Fruit fly (Drosophila melanogaster) whole organism, embryonic: ENCODE results near the gene CG5850.
A peak's percentile ranks its signal among the peaks of the same experiment; 100 is the strongest.

Experiments
- Blimp-1 ChIP-seq: fragments of 200-800 bp; sonication (Bioruptor generic); optimal IDR thresholded peaks from 3 replicates; lab custom pipeline; 2018; ENCODE audit warnings: missing biosample characterization, missing genetic modification characterization, mild to moderate bottlenecking, moderate library complexity, missing genetic modification reagents
- CG1024 ChIP-seq: fragments of 200-800 bp; sonication (Bioruptor generic); IDR thresholded peaks from 2 replicates; pipeline ENCODE4 v1.3.6; 2022; ENCODE audit warnings: missing biosample characterization, missing genetic modification characterization
- CG10979 ChIP-seq: fragments of 200-800 bp; sonication (Bioruptor generic); optimal IDR thresholded peaks from 2 replicates; lab custom pipeline; 2018; ENCODE audit warnings: missing biosample characterization, mild to moderate bottlenecking, missing genetic modification characterization, moderate library complexity
- CG12769 ChIP-seq: fragments of 200-800 bp; sonication (Bioruptor generic); optimal IDR thresholded peaks from 2 replicates; lab custom pipeline; 2019; ENCODE audit warnings: missing biosample characterization, mild to moderate bottlenecking, missing genetic modification characterization, moderate library complexity
- CG15011 ChIP-seq: fragments of 200-800 bp; sonication (Bioruptor generic); optimal IDR thresholded peaks from 3 replicates; lab custom pipeline; 2018; ENCODE audit warnings: missing biosample characterization, mild to moderate bottlenecking, missing genetic modification characterization
- CG15696 ChIP-seq: fragments of 200-800 bp; sonication (Bioruptor generic); optimal IDR thresholded peaks from 2 replicates; lab custom pipeline; 2019; ENCODE audit warnings: missing biosample characterization, mild to moderate bottlenecking, missing genetic modification characterization, moderate library complexity
- CG17802 ChIP-seq: fragments of 200-800 bp; sonication (Bioruptor generic); optimal IDR thresholded peaks from 2 replicates; lab custom pipeline; 2018; ENCODE audit warnings: missing biosample characterization, mild to moderate bottlenecking, missing genetic modification characterization, moderate library complexity
- CG18011 ChIP-seq: fragments of 200-800 bp; sonication (Bioruptor generic); optimal IDR thresholded peaks from 2 replicates; lab custom pipeline; 2017; ENCODE audit warnings: missing biosample characterization, missing genetic modification characterization, mild to moderate bottlenecking, moderate library complexity, missing genotype
- CG18764 ChIP-seq: fragments of 200-800 bp; sonication (Bioruptor generic); optimal IDR thresholded peaks from 3 replicates; lab custom pipeline; 2016; ENCODE audit warnings: missing biosample characterization, missing genetic modification characterization
- CG30431 ChIP-seq: fragments of 200-800 bp; sonication (Bioruptor generic); optimal IDR thresholded peaks from 2 replicates; lab custom pipeline; 2017; ENCODE audit warnings: missing biosample characterization, missing genetic modification characterization
- CG31224 ChIP-seq: fragments of 200-800 bp; sonication (Bioruptor generic); IDR thresholded peaks from 2 replicates; pipeline ENCODE4 v1.3.6; 2022; ENCODE audit warnings: missing biosample characterization, missing genetic modification characterization
- CG31388 ChIP-seq: fragments of 200-800 bp; sonication (Bioruptor generic); optimal IDR thresholded peaks from 2 replicates; lab custom pipeline; 2016; ENCODE audit warnings: missing biosample characterization, missing genetic modification characterization
- CG31441 ChIP-seq: fragments of 200-800 bp; sonication (Bioruptor generic); IDR thresholded peaks from 2 replicates; pipeline ENCODE4 v1.3.6; 2022; ENCODE audit warnings: missing biosample characterization, missing genetic modification characterization
- CG34376 ChIP-seq: fragments of 200-800 bp; sonication (Bioruptor generic); optimal IDR thresholded peaks from 2 replicates; lab custom pipeline; 2018; ENCODE audit warnings: missing biosample characterization, mild to moderate bottlenecking, missing genetic modification characterization
- CG34422 ChIP-seq: fragments of 200-800 bp; sonication (Bioruptor generic); IDR thresholded peaks from 3 replicates; pipeline ENCODE4 v1.3.6; 2022; ENCODE audit warnings: missing biosample characterization, missing genetic modification characterization
- CG4617 ChIP-seq: fragments of 200-800 bp; sonication (Bioruptor generic); optimal IDR thresholded peaks from 3 replicates; lab custom pipeline; 2016; ENCODE audit warnings: missing biosample characterization, missing genetic modification characterization, borderline replicate concordance
- CG4707 ChIP-seq: fragments of 200-800 bp; sonication (Bioruptor generic); optimal IDR thresholded peaks from 2 replicates; lab custom pipeline; 2018; ENCODE audit warnings: missing biosample characterization, mild to moderate bottlenecking, missing genetic modification characterization, moderate library complexity
- CG5180 ChIP-seq: fragments of 200-800 bp; sonication (Bioruptor generic); optimal IDR thresholded peaks from 3 replicates; lab custom pipeline; 2017; ENCODE audit warnings: missing biosample characterization, missing genetic modification characterization, mild to moderate bottlenecking, moderate library complexity, missing genetic modification reagents
- CG6654 ChIP-seq: fragments of 200-800 bp; sonication (Bioruptor generic); optimal IDR thresholded peaks from 2 replicates; lab custom pipeline; 2017; ENCODE audit warnings: missing biosample characterization, mild to moderate bottlenecking, missing genetic modification characterization
- CG7786 ChIP-seq: fragments of 200-800 bp; sonication (Bioruptor generic); optimal IDR thresholded peaks from 2 replicates; lab custom pipeline; 2016; ENCODE audit warnings: missing biosample characterization, missing genetic modification characterization
- CG8478 ChIP-seq: fragments of >200 bp; optimal IDR thresholded peaks from 2 replicates; lab custom pipeline; 2018
- CG9797 ChIP-seq: fragments of 200-800 bp; sonication (Bioruptor generic); optimal IDR thresholded peaks from 3 replicates; lab custom pipeline; 2018; ENCODE audit warnings: missing biosample characterization, mild to moderate bottlenecking, missing genetic modification characterization
- Dbx ChIP-seq: fragments of 200-800 bp; sonication (Bioruptor generic); IDR thresholded peaks from 3 replicates; pipeline ENCODE4 v1.3.6; 2022; ENCODE audit warnings: missing biosample characterization, missing genetic modification characterization
- Doc3 ChIP-seq: fragments of 200-800 bp; sonication (Bioruptor generic); IDR thresholded peaks from 3 replicates; pipeline ENCODE4 v1.3.6; 2022; ENCODE audit warnings: missing biosample characterization, missing genetic modification characterization; ENCODE audit not compliant: partially characterized antibody
- Fer2 ChIP-seq: fragments of 200-800 bp; sonication (Bioruptor generic); optimal IDR thresholded peaks from 2 replicates; lab custom pipeline; 2018; ENCODE audit warnings: missing biosample characterization, mild to moderate bottlenecking, missing genetic modification characterization, moderate library complexity
- H15 ChIP-seq: fragments of 200-800 bp; sonication (Bioruptor generic); IDR thresholded peaks from 3 replicates; pipeline ENCODE4 v1.3.6; 2022; ENCODE audit warnings: missing biosample characterization, missing genetic modification characterization
- Max ChIP-seq: fragments of 200-800 bp; sonication (Bioruptor generic); optimal IDR thresholded peaks from 2 replicates; lab custom pipeline; 2016; ENCODE audit warnings: missing biosample characterization, mild to moderate bottlenecking, missing genetic modification characterization
- Med ChIP-seq: fragments of 200-800 bp; sonication (Bioruptor generic); peaks from one replicate; lab custom pipeline; 2016; ENCODE audit warnings: missing biosample characterization, missing genetic modification characterization, mild to moderate bottlenecking, inconsistent platforms, moderate library complexity
- Optix ChIP-seq: fragments of 200-800 bp; sonication (Bioruptor generic); IDR thresholded peaks from 3 replicates; pipeline ENCODE4 v1.3.6; 2022; ENCODE audit warnings: missing biosample characterization, missing genetic modification characterization
- abd-A ChIP-seq: fragments of 200-800 bp; sonication (Bioruptor generic); optimal IDR thresholded peaks from 3 replicates; lab custom pipeline; 2019; ENCODE audit warnings: missing biosample characterization, mild to moderate bottlenecking, missing genetic modification characterization, moderate library complexity
- aop ChIP-seq: fragments of 200-800 bp; sonication (Bioruptor generic); IDR thresholded peaks from 2 replicates; pipeline ENCODE4 v1.3.6; 2022; ENCODE audit warnings: missing biosample characterization, missing genetic modification characterization
- az2 ChIP-seq: fragments of 200-800 bp; sonication (Bioruptor generic); optimal IDR thresholded peaks from 3 replicates; lab custom pipeline; 2016; ENCODE audit warnings: missing biosample characterization, missing genetic modification characterization
- cg ChIP-seq: fragments of 200-800 bp; sonication (Bioruptor generic); optimal IDR thresholded peaks from 3 replicates; lab custom pipeline; 2019; ENCODE audit warnings: missing biosample characterization, mild to moderate bottlenecking, missing genetic modification characterization, moderate library complexity
- croc ChIP-seq: fragments of 200-800 bp; sonication (Bioruptor generic); conservative IDR thresholded peaks from 3 replicates; pipeline ENCODE4 v1.3.6; 2022; ENCODE audit warnings: missing biosample characterization, missing genetic modification characterization
- disco-r ChIP-seq: fragments of 200-800 bp; sonication (Bioruptor generic); optimal IDR thresholded peaks from 2 replicates; lab custom pipeline; 2016; ENCODE audit warnings: missing biosample characterization, missing genetic modification characterization
- emc ChIP-seq: fragments of 200-800 bp; sonication (Bioruptor generic); optimal IDR thresholded peaks from 2 replicates; lab custom pipeline; 2016; ENCODE audit warnings: missing biosample characterization, missing genetic modification characterization
- eve ChIP-seq, 2 experiments: fragments of >200 bp; optimal IDR thresholded peaks; 2 replicates each; lab custom pipeline; 2017; ENCODE audit warnings: missing biosample characterization in 2 of 2, missing genetic modification characterization in 2 of 2
- fd96Cb ChIP-seq: fragments of 200-800 bp; sonication (Bioruptor generic); optimal IDR thresholded peaks from 2 replicates; lab custom pipeline; 2018; ENCODE audit warnings: missing biosample characterization, mild to moderate bottlenecking, missing genetic modification characterization, moderate library complexity
- ro ChIP-seq: fragments of 200-800 bp; sonication (Bioruptor generic); IDR thresholded peaks from 2 replicates; pipeline ENCODE4 v1.3.6; 2022; ENCODE audit warnings: missing biosample characterization, missing genetic modification characterization
- shn ChIP-seq: fragments of 200-800 bp; sonication (Bioruptor generic); optimal IDR thresholded peaks from 3 replicates; lab custom pipeline; 2016; ENCODE audit warnings: missing biosample characterization, missing genetic modification characterization
- sug ChIP-seq: fragments of 200-800 bp; optimal IDR thresholded peaks from 2 replicates; lab custom pipeline; 2019; ENCODE audit warnings: missing biosample characterization, mild to moderate bottlenecking, missing genetic modification characterization, moderate library complexity
- toy ChIP-seq: fragments of 200-800 bp; sonication (Bioruptor generic); IDR thresholded peaks from 2 replicates; pipeline ENCODE4 v1.3.6; 2022; ENCODE audit warnings: missing biosample characterization, missing genetic modification characterization
- z ChIP-seq: fragments of 200-800 bp; sonication (Bioruptor generic); IDR thresholded peaks from 3 replicates; pipeline ENCODE4 v1.3.6; 2022; ENCODE audit warnings: missing biosample characterization, missing genetic modification characterization
- zen ChIP-seq: fragments of 200-800 bp; sonication (Bioruptor generic); optimal IDR thresholded peaks from 3 replicates; lab custom pipeline; 2018; ENCODE audit warnings: missing biosample characterization, mild to moderate bottlenecking, missing genetic modification characterization, moderate library complexity

The CG5850 gene

DNA sequence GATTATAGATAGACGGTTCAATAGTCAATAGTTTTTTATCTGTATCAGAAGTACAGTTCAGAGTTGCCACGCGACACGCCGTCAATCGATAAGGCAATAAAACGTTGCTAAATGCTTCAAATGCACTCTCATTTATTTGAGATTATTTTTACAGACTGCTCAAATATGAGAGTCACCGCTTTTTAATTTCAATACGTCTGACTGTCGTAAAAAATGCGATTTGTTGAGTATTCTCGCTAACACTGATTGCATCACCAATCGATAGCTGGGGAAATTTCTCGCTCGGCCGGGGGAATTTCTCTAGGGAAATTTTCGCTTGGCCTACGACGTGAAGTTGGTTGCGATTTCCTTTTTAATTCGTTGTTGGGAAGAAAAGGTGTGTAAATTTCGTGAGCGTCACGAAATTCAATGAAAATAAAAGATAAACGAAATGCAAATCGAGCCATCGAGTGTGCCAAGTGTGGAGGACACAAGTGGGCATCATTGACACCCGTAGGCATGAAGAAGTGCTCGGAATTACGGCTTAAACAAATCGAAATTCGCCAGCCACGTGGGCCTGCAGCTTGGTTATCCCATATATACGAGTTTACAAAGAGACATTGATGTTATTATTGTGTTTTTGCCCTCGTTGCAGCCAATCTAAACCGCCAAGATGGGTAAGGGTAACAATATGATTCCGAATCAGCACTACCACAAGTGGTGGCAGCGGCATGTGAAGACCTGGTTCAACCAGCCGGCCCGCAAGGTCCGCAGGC lies 3.4 kb upstream of the CG5850 start, which contains the start of the genes Dref and RpL13 (continued):
- TF ChIP-seq Blimp-1 (GFP tag; lab: Kevin White, UChicago) (peak; percentile 66), croc (GFP tag; lab: Robert Waterston, UW) (peak; percentile 20; the same call in 1 of the 3 replicates), CG18764 (GFP tag; lab: Kevin White, UChicago) (peak; percentile 68), Med (peak; percentile 99), CG6654 (peak; percentile 64), CG4707 (GFP tag; lab: Kevin White, UChicago) (peak; percentile 94)

DNA sequence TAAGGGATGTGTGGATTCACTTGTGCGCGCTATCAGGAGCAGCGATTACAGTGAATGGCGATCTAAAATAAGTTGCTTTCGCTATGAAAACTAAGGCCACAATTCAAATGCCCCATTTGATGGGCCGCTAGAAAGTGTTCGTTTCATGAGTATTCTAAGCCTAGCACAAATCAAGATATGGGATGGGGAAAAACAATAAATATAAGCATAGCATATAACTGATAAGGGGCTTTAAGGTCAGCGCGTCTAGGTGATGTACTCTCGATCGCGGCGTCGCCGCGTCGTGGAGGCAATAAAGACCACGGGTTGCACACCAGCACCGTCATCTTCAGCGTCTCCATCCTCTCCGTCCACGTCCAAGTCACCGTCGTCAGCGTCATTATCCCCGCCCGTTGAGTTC lies 3.0 kb downstream of the CG5850 start:
- TF ChIP-seq CG34376 = peak; percentile 19
- TF ChIP-seq sug (tag; lab: Kevin White, UChicago) = peak; percentile 6
- no peak for TF ChIP-seq Optix (GFP tag; lab: Robert Waterston, UW)
- TF ChIP-seq, all 482 proteins: peak for 2

DNA sequence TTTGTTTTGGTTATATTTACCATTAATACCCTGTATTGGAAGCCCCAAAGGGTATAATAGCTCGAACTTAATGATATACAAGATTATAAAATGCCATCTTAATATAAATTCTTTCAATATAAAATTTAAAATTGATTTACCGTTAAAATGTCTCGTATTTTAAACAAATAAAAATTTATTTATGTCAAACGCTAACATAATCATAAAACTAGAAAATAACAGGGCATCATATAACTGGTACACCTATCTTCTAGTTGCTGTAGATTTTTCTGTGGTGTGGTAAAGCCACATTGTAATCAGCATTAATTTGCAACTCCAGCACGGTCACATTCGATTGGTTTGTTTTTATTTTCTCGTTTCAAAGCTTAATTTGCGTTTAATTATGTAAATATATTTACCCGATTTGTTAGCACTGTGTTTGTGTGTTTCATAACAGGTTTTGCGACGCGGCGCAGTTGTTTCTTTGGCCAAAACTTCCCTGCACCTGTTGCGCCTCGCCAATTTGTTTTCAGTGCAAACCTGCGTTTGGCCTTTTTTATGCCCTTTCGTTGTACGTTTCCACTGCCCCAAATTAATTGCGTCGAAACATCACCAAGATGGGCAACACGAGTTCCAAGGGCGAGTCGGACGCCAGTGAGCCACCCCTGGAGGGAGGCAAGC lies 6.6 kb downstream of the CG5850 start, which contains the start of the genes CG4658 and CG5846:
TSS of gene CG4658 (plus strand) at position 140 of the 660 bp plus-strand sequence.
TSS of gene CG5846 (minus strand) at position 245 of the 660 bp plus-strand sequence.
- TF ChIP-seq CG30431 (GFP tag; lab: Kevin White, UChicago) = peak; percentile 73
- TF ChIP-seq CG15696 (tag; lab: Kevin White, UChicago) = peak; percentile 89
- TF ChIP-seq CG31388 (GFP tag; lab: Kevin White, UChicago) = peak; percentile 77
- peak; percentile 55; the same call in 1 of the 2 replicates for TF ChIP-seq aop (GFP tag; lab: Robert Waterston, UW)
- peak; percentile 92 for TF ChIP-seq CG4617 (GFP tag; lab: Kevin White, UChicago)
- peak; percentile 89 for TF ChIP-seq croc (GFP tag; lab: Robert Waterston, UW)
- TF ChIP-seq disco-r = peak; percentile 81
- TF ChIP-seq CG5180 (GFP tag; lab: Kevin White, UChicago) = no peak
- TF ChIP-seq CG18011 (GFP tag; lab: Kevin White, UChicago) = peak; percentile 82
- peak; percentile 30 for TF ChIP-seq emc (GFP tag; lab: Kevin White, UChicago)
- peak; percentile 96 for TF ChIP-seq az2 (GFP tag; lab: Kevin White, UChicago)
- peak; percentile 76 for TF ChIP-seq toy (GFP tag; lab: Robert Waterston, UW)
- no peak for TF ChIP-seq CG8478
- TF ChIP-seq CG31441 (GFP tag; lab: Robert Waterston, UW) = peak; percentile 97
- no peak for TF ChIP-seq Optix (GFP tag; lab: Robert Waterston, UW)
- peak; percentile 79 for TF ChIP-seq Fer2 (tag; lab: Kevin White, UChicago)
- TF ChIP-seq Max (GFP tag; lab: Kevin White, UChicago) = peak; percentile 90
- TF ChIP-seq H15 (GFP tag; lab: Robert Waterston, UW) = peak; percentile 94
- no peak for TF ChIP-seq CG12769
- TF ChIP-seq cg (GFP tag; lab: Kevin White, UChicago) = no peak
- peak; percentile 96 for TF ChIP-seq CG34422 (GFP tag; lab: Robert Waterston, UW)
- peak; percentile 95 for TF ChIP-seq fd96Cb (tag; lab: Kevin White, UChicago)
- peak; percentile 94 for TF ChIP-seq Dbx (GFP tag; lab: Robert Waterston, UW)
- peak; percentile 79 for TF ChIP-seq shn (GFP tag; lab: Kevin White, UChicago)
- peak; percentile 88 for TF ChIP-seq CG1024 (GFP tag; lab: Robert Waterston, UW)
- no peak for TF ChIP-seq Doc3 (GFP tag; lab: Robert Waterston, UW)
- peak; percentile 84 for TF ChIP-seq ro (GFP tag; lab: Robert Waterston, UW)
- peak; percentile 96 for TF ChIP-seq zen (tag; lab: Kevin White, UChicago)
- TF ChIP-seq CG9797 (GFP tag; lab: Kevin White, UChicago) = peak; percentile 77
- TF ChIP-seq CG7786 (GFP tag; lab: Kevin White, UChicago) = peak; percentile 74
- peak; percentile 96 for TF ChIP-seq CG10979 (tag; lab: Kevin White, UChicago)
- peak; percentile 56; the same call in 1 of the 3 replicates for TF ChIP-seq z (GFP tag; lab: Robert Waterston, UW)
- TF ChIP-seq CG17802 (tag; lab: Kevin White, UChicago) = peak; percentile 64
- no peak for TF ChIP-seq abd-A (tag; lab: Kevin White, UChicago)
- peak; percentile 86 for TF ChIP-seq CG15011 (GFP tag; lab: Kevin White, UChicago)
- TF ChIP-seq eve (GFP tag; optimal IDR thresholded peaks at IDR 0.05; lab: Kevin White, UChicago) = no peak
- peak; percentile 90 for TF ChIP-seq CG31224 (GFP tag; lab: Robert Waterston, UW)
